Worm (Caenorhabditis elegans): ENCODE results near the gene pqn-62.

pqn-62 gene

ce11 chrX:5216063-5216462 lies 20.2 kb downstream of the pqn-62 start, which contains the start of gene hrpa-2:
Gene hrpa-2, plus strand, starts transcription at chrX:5216363.
- TF ChIP-seq dmd-4 (tag; optimal IDR thresholded peaks at IDR 0.05): no peak
- no peak for TF ChIP-seq aly-2 (tag; optimal IDR thresholded peaks at IDR 0.05)
- no peak for TF ChIP-seq unc-62 (GFP tag; optimal IDR thresholded peaks at IDR 0.05)
- TF ChIP-seq blmp-1 (tag; optimal IDR thresholded peaks at IDR 0.05; ENCODE audit: insufficient read depth): no peak
- no peak for TF ChIP-seq alr-1 (tag; optimal IDR thresholded peaks at IDR 0.05)
- no peak for TF ChIP-seq sem-4 (tag; optimal IDR thresholded peaks at IDR 0.05)
- no peak for TF ChIP-seq ZK546.5 (tag; optimal IDR thresholded peaks at IDR 0.05)
- no peak for TF ChIP-seq zag-1 (tag; optimal IDR thresholded peaks at IDR 0.05)
- no peak for TF ChIP-seq ama-1 (optimal IDR thresholded peaks at IDR 0.05)
- no peak for TF ChIP-seq crh-2 (tag; optimal IDR thresholded peaks at IDR 0.05)
- no peak for TF ChIP-seq nhr-237 (tag; optimal IDR thresholded peaks at IDR 0.05)

- TF ChIP-seq nhr-23 (tag; optimal IDR thresholded peaks at IDR 0.05): no peak
- TF ChIP-seq blmp-1 (tag; optimal IDR thresholded peaks at IDR 0.05; ENCODE audit: insufficient read depth): no peak
- no peak for TF ChIP-seq nhr-12 (tag; optimal IDR thresholded peaks at IDR 0.05)
- no peak for TF ChIP-seq aly-2 (tag; optimal IDR thresholded peaks at IDR 0.05)
- no peak for TF ChIP-seq sma-3 (GFP tag; optimal IDR thresholded peaks at IDR 0.05)
- no peak for TF ChIP-seq skn-1 (tag; optimal IDR thresholded peaks at IDR 0.05)
- no peak for TF ChIP-seq mab-5 (tag; optimal IDR thresholded peaks at IDR 0.05)
- no peak for TF ChIP-seq ztf-1 (GFP tag; conservative IDR thresholded peaks at IDR 0.05)
- no peak for TF ChIP-seq snpc-4 (tag; optimal IDR thresholded peaks at IDR 0.05)
Observed at ce11 chrX:5218323-5218722, 22.4 kb downstream of the pqn-62 start.

- TF ChIP-seq ztf-4 (tag; optimal IDR thresholded peaks at IDR 0.05) (no peak), aly-2 (tag; optimal IDR thresholded peaks at IDR 0.05) (no peak), alr-1 (tag; optimal IDR thresholded peaks at IDR 0.05) (no peak), F13H6.1 (tag; optimal IDR thresholded peaks at IDR 0.05) (no peak), nhr-11 (tag; optimal IDR thresholded peaks at IDR 0.05) (no peak), dmd-4 (tag; optimal IDR thresholded peaks at IDR 0.05) (no peak), nhr-12 (tag; optimal IDR thresholded peaks at IDR 0.05) (no peak), skn-1 (tag; optimal IDR thresholded peaks at IDR 0.05) (no peak), ztf-1 (GFP tag; conservative IDR thresholded peaks at IDR 0.05) (no peak), crh-2 (tag; optimal IDR thresholded peaks at IDR 0.05) (no peak), lin-11 (tag; optimal IDR thresholded peaks at IDR 0.05) (no peak), unc-62 (GFP tag; optimal IDR thresholded peaks at IDR 0.05) (no peak), blmp-1 (tag; optimal IDR thresholded peaks at IDR 0.05; ENCODE audit: insufficient read depth) (no peak), ceh-82 (tag; optimal IDR thresholded peaks at IDR 0.05) (no peak), ceh-16 (tag; optimal IDR thresholded peaks at IDR 0.05) (no peak), lin-39 (tag; optimal IDR thresholded peaks at IDR 0.05) (no peak), snpc-4 (tag; optimal IDR thresholded peaks at IDR 0.05) (no peak), nhr-21 (tag; optimal IDR thresholded peaks at IDR 0.05) (no peak), nhr-129 (tag; optimal IDR thresholded peaks at IDR 0.05) (no peak), mab-5 (tag; optimal IDR thresholded peaks at IDR 0.05) (no peak)
Observed at ce11 chrX:5226265-5226664, 30.4 kb downstream of the pqn-62 start, which contains the start of gene H28G03.3. Gene H28G03.3, minus strand, starts transcription at chrX:5226365.

- TF ChIP-seq alr-1 (tag; optimal IDR thresholded peaks at IDR 0.05) (no peak), unc-62 (GFP tag; optimal IDR thresholded peaks at IDR 0.05) (no peak), Y55F3AM.14 (GFP tag; optimal IDR thresholded peaks at IDR 0.05) (no peak), lsy-2 (tag; optimal IDR thresholded peaks at IDR 0.05) (no peak), nhr-129 (tag; optimal IDR thresholded peaks at IDR 0.05) (no peak), aly-2 (tag; optimal IDR thresholded peaks at IDR 0.05) (no peak)
Observed at ce11 chrX:5238246-5238645, 42.3 kb downstream of the pqn-62 start.

ce11 chrX:5243382-5243979 lies 47.6 kb downstream of the pqn-62 start, which contains the start of gene mtm-5:
Gene mtm-5, minus strand, starts transcription at chrX:5243408.
- TF ChIP-seq fos-1 (tag; optimal IDR thresholded peaks at IDR 0.05): peak; percentile 61
- no peak for TF ChIP-seq lin-11 (tag; optimal IDR thresholded peaks at IDR 0.05)
- TF ChIP-seq blmp-1 (tag; optimal IDR thresholded peaks at IDR 0.05; ENCODE audit: insufficient read depth): peak; percentile 71

- TF ChIP-seq F13H6.1 (tag; optimal IDR thresholded peaks at IDR 0.05): peak; percentile 82
- no peak for TF ChIP-seq ztf-11 (tag; optimal IDR thresholded peaks at IDR 0.05)
- TF ChIP-seq alr-1 (tag; optimal IDR thresholded peaks at IDR 0.05): no peak
- TF ChIP-seq lsy-2 (tag; optimal IDR thresholded peaks at IDR 0.05): peak; percentile 48 to 75
- no peak for TF ChIP-seq R02D3.7 (tag; optimal IDR thresholded peaks at IDR 0.05)
- no peak for TF ChIP-seq ceh-82 (tag; optimal IDR thresholded peaks at IDR 0.05)
- TF ChIP-seq fos-1 (tag; optimal IDR thresholded peaks at IDR 0.05): peak; percentile 67
- peak; percentile 67 for TF ChIP-seq sem-4 (tag; optimal IDR thresholded peaks at IDR 0.05)
- no peak for TF ChIP-seq mdl-1 (tag; optimal IDR thresholded peaks at IDR 0.05)
- TF ChIP-seq elt-3 (tag; optimal IDR thresholded peaks at IDR 0.05): no peak
- peak; percentile 78 for TF ChIP-seq ceh-16 (tag; optimal IDR thresholded peaks at IDR 0.05)
- no peak for TF ChIP-seq nhr-12 (tag; optimal IDR thresholded peaks at IDR 0.05)
- TF ChIP-seq zag-1 (tag; optimal IDR thresholded peaks at IDR 0.05): no peak
- TF ChIP-seq gmeb-1 (tag; optimal IDR thresholded peaks at IDR 0.05): peak; percentile 52
- no peak for TF ChIP-seq ztf-1 (GFP tag; conservative IDR thresholded peaks at IDR 0.05)
- TF ChIP-seq unc-55 (GFP tag; optimal IDR thresholded peaks at IDR 0.05): peak; percentile 76
- peak; percentile 72 for TF ChIP-seq nhr-25 (tag; optimal IDR thresholded peaks at IDR 0.05)
- TF ChIP-seq lin-13 (GFP tag; optimal IDR thresholded peaks at IDR 0.05): peak; percentile 61
- peak; percentile 12 for TF ChIP-seq nhr-21 (tag; optimal IDR thresholded peaks at IDR 0.05)
- no peak for TF ChIP-seq nhr-23 (tag; optimal IDR thresholded peaks at IDR 0.05)
- peak; percentile 74 for TF ChIP-seq C34F6.9 (tag; optimal IDR thresholded peaks at IDR 0.05)
- TF ChIP-seq nhr-11 (tag; optimal IDR thresholded peaks at IDR 0.05): no peak
- TF ChIP-seq ztf-4 (tag; optimal IDR thresholded peaks at IDR 0.05): no peak
- TF ChIP-seq mbf-1 (tag; optimal IDR thresholded peaks at IDR 0.05): no peak
Observed at ce11 chrX:5244041-5244440, 48.1 kb downstream of the pqn-62 start, which contains the start of gene Y34B4A.7. Gene Y34B4A.7, plus strand, starts transcription at chrX:5244337.
